Fruit fly (Drosophila melanogaster) whole organism, embryonic: ENCODE measurements around the gene Ptpmeg2.

ENCODE experiments used
- BEAF-32 ChIP-seq: fragments of 200-800 bp; sonication (Bioruptor generic); optimal IDR thresholded peaks from 3 replicates; lab custom pipeline; 2017; ENCODE audit warnings: missing biosample characterization, missing genetic modification characterization, mild to moderate bottlenecking, moderate library complexity, missing genetic modification reagents
- Bteb2 ChIP-seq: fragments of 200-800 bp; sonication (Bioruptor generic); optimal IDR thresholded peaks from 2 replicates; lab custom pipeline; 2016; ENCODE audit warnings: missing biosample characterization, missing genetic modification characterization
- CG11093 ChIP-seq: fragments of 200-800 bp; sonication (Bioruptor generic); IDR thresholded peaks from 3 replicates; pipeline ENCODE4 v1.3.6; 2022; ENCODE audit warnings: missing biosample characterization, missing genetic modification characterization
- CG11504 ChIP-seq: fragments of 200-800 bp; sonication (Bioruptor generic); optimal IDR thresholded peaks from 3 replicates; lab custom pipeline; 2019; ENCODE audit warnings: missing biosample characterization, mild to moderate bottlenecking, missing genetic modification characterization, moderate library complexity
- CG11560 ChIP-seq: fragments of 200-800 bp; sonication (Bioruptor generic); IDR thresholded peaks from 3 replicates; pipeline ENCODE4 v1.3.6; 2022; ENCODE audit warnings: missing biosample characterization, missing genetic modification characterization
- CG12104 ChIP-seq: fragments of 200-800 bp; sonication (Bioruptor generic); optimal IDR thresholded peaks from 3 replicates; lab custom pipeline; 2016; ENCODE audit warnings: missing biosample characterization, missing genetic modification characterization
- CG12155 ChIP-seq: fragments of 200-800 bp; sonication (Bioruptor generic); optimal IDR thresholded peaks from 3 replicates; lab custom pipeline; 2016; ENCODE audit warnings: missing biosample characterization, missing genetic modification characterization
- CG13624 ChIP-seq: fragments of 200-800 bp; sonication (Bioruptor generic); optimal IDR thresholded peaks from 2 replicates; lab custom pipeline; 2016; ENCODE audit warnings: missing biosample characterization, missing genetic modification characterization
- CG17359 ChIP-seq: fragments of 200-800 bp; sonication (Bioruptor generic); optimal IDR thresholded peaks from 3 replicates; lab custom pipeline; 2018; ENCODE audit warnings: missing biosample characterization, mild to moderate bottlenecking, missing genetic modification characterization, moderate library complexity
- CG2712 ChIP-seq: fragments of 200-800 bp; optimal IDR thresholded peaks from 3 replicates; lab custom pipeline; 2019; ENCODE audit warnings: missing biosample characterization, mild to moderate bottlenecking, missing genetic modification characterization, moderate library complexity
- CG30431 ChIP-seq: fragments of 200-800 bp; sonication (Bioruptor generic); optimal IDR thresholded peaks from 2 replicates; lab custom pipeline; 2017; ENCODE audit warnings: missing biosample characterization, missing genetic modification characterization
- CG31224 ChIP-seq: fragments of 200-800 bp; sonication (Bioruptor generic); IDR thresholded peaks from 2 replicates; pipeline ENCODE4 v1.3.6; 2022; ENCODE audit warnings: missing biosample characterization, missing genetic modification characterization
- CG32767 ChIP-seq: fragments of 200-800 bp; sonication (Bioruptor generic); IDR thresholded peaks from 2 replicates; pipeline ENCODE4 v1.3.6; 2022; ENCODE audit warnings: missing biosample characterization, missing genetic modification characterization
- CG33557 ChIP-seq: fragments of 200-800 bp; sonication (Bioruptor generic); optimal IDR thresholded peaks from 2 replicates; lab custom pipeline; 2019; ENCODE audit warnings: missing biosample characterization, mild to moderate bottlenecking, missing genetic modification characterization, moderate library complexity
- CG34224 ChIP-seq: fragments of 200-800 bp; sonication (Bioruptor generic); IDR thresholded peaks from 3 replicates; pipeline ENCODE4 v1.3.6; 2022; ENCODE audit warnings: missing biosample characterization, missing genetic modification characterization; ENCODE audit not compliant: partially characterized antibody
- CG7928 ChIP-seq: fragments of 200-800 bp; sonication (Bioruptor generic); optimal IDR thresholded peaks from 2 replicates; lab custom pipeline; 2017; ENCODE audit warnings: missing biosample characterization, mild to moderate bottlenecking, missing genetic modification characterization
- CG8281 ChIP-seq: fragments of 200-800 bp; sonication (Bioruptor generic); optimal IDR thresholded peaks from 2 replicates; lab custom pipeline; 2018; ENCODE audit warnings: missing biosample characterization, mild to moderate bottlenecking, missing genetic modification characterization, moderate library complexity
- CG9437 ChIP-seq: fragments of 200-800 bp; sonication (Bioruptor generic); optimal IDR thresholded peaks from 2 replicates; lab custom pipeline; 2018; ENCODE audit warnings: missing biosample characterization, mild to moderate bottlenecking, missing genetic modification characterization
- CkIIα-i1 ChIP-seq: fragments of 200-800 bp; sonication (Bioruptor generic); IDR thresholded peaks from 2 replicates; pipeline ENCODE4 v1.3.6; 2022; ENCODE audit warnings: missing biosample characterization, missing genetic modification characterization
- Doc3 ChIP-seq: fragments of 200-800 bp; sonication (Bioruptor generic); IDR thresholded peaks from 3 replicates; pipeline ENCODE4 v1.3.6; 2022; ENCODE audit warnings: missing biosample characterization, missing genetic modification characterization; ENCODE audit not compliant: partially characterized antibody
- GATAe ChIP-seq: fragments of 200-800 bp; sonication (Bioruptor generic); conservative IDR thresholded peaks from 2 replicates; pipeline ENCODE4 v1.3.6; 2022; ENCODE audit warnings: missing biosample characterization, missing genetic modification characterization
- Hey ChIP-seq: fragments of 200-800 bp; sonication (Bioruptor generic); optimal IDR thresholded peaks from 3 replicates; lab custom pipeline; 2018; ENCODE audit warnings: missing biosample characterization, mild to moderate bottlenecking, missing genetic modification characterization
- HmgD ChIP-seq: fragments of 200-800 bp; sonication (Bioruptor generic); optimal IDR thresholded peaks from 3 replicates; lab custom pipeline; 2016; ENCODE audit warnings: missing biosample characterization, missing genetic modification characterization
- Lim3 ChIP-seq: fragments of 200-800 bp; sonication (Bioruptor generic); IDR thresholded peaks from 2 replicates; pipeline ENCODE4 v1.3.6; 2022; ENCODE audit warnings: missing biosample characterization, missing genetic modification characterization
- MESR4 ChIP-seq: fragments of 200-800 bp; sonication (Bioruptor generic); optimal IDR thresholded peaks from 2 replicates; lab custom pipeline; 2018; ENCODE audit warnings: missing biosample characterization, mild to moderate bottlenecking, missing genetic modification characterization, moderate library complexity
- NfI ChIP-seq: fragments of 200-800 bp; sonication (Bioruptor generic); optimal IDR thresholded peaks from 3 replicates; lab custom pipeline; 2018; ENCODE audit warnings: missing biosample characterization, mild to moderate bottlenecking, missing genetic modification characterization, moderate library complexity
- Opbp ChIP-seq: fragments of 200-800 bp; sonication (Bioruptor generic); IDR thresholded peaks from 3 replicates; pipeline ENCODE4 v1.3.6; 2022; ENCODE audit warnings: missing biosample characterization, missing genetic modification characterization; ENCODE audit not compliant: partially characterized antibody
- Ravus ChIP-seq: fragments of 200-800 bp; sonication (Bioruptor generic); IDR thresholded peaks from 2 replicates; pipeline ENCODE4 v1.3.6; 2022; ENCODE audit warnings: missing biosample characterization, missing genetic modification characterization
- Sin3A ChIP-seq: fragments of >200 bp; optimal IDR thresholded peaks from 2 replicates; lab custom pipeline; 2018
- ato ChIP-seq: fragments of 200-800 bp; sonication (Bioruptor generic); IDR thresholded peaks from 2 replicates; pipeline ENCODE4 v1.3.6; 2022; ENCODE audit warnings: missing biosample characterization, missing genetic modification characterization; ENCODE audit not compliant: partially characterized antibody
- bab2 ChIP-seq: fragments of 200-800 bp; sonication (Bioruptor generic); optimal IDR thresholded peaks from 2 replicates; lab custom pipeline; 2016; ENCODE audit warnings: missing biosample characterization, missing genetic modification characterization
- bcd ChIP-seq: fragments of 200-800 bp; sonication (Bioruptor generic); optimal IDR thresholded peaks from 2 replicates; lab custom pipeline; 2017; ENCODE audit warnings: missing biosample characterization, mild to moderate bottlenecking, missing genetic modification characterization
- bsh ChIP-seq, 2 experiments: fragments of 200-800 bp; sonication (Bioruptor generic); optimal IDR thresholded peaks; 2 replicates each; lab custom pipeline; 2017 to 2018; ENCODE audit warnings: mild to moderate bottlenecking in 2 of 2, missing biosample characterization in 2 of 2, missing genetic modification characterization in 2 of 2, moderate library complexity in 1 of 2
- cg ChIP-seq: fragments of 200-800 bp; sonication (Bioruptor generic); optimal IDR thresholded peaks from 3 replicates; lab custom pipeline; 2019; ENCODE audit warnings: missing biosample characterization, mild to moderate bottlenecking, missing genetic modification characterization, moderate library complexity
- chinmo ChIP-seq: fragments of 200-800 bp; sonication (Bioruptor generic); IDR thresholded peaks from 4 replicates; pipeline ENCODE4 v1.3.6; 2022; ENCODE audit warnings: missing biosample characterization, missing genetic modification characterization; ENCODE audit not compliant: partially characterized antibody
- dati ChIP-seq: fragments of 200-800 bp; sonication (Bioruptor generic); IDR thresholded peaks from 2 replicates; pipeline ENCODE4 v1.3.6; 2022; ENCODE audit warnings: missing biosample characterization, missing genetic modification characterization
- en ChIP-seq: fragments of 200-800 bp; sonication (Bioruptor generic); optimal IDR thresholded peaks from 2 replicates; lab custom pipeline; 2016; ENCODE audit warnings: missing biosample characterization, missing genetic modification characterization
- ftz-f1 ChIP-seq: fragments of 200-800 bp; sonication (Bioruptor generic); optimal IDR thresholded peaks from 2 replicates; lab custom pipeline; 2016; ENCODE audit warnings: missing biosample characterization, missing genetic modification characterization
- gsb ChIP-seq: fragments of 200-800 bp; sonication (Bioruptor generic); IDR thresholded peaks from 2 replicates; pipeline ENCODE4 v1.3.6; 2022; ENCODE audit warnings: missing biosample characterization, missing genetic modification characterization
- insv ChIP-seq, 2 experiments: fragments of 200-800 bp; sonication (Bioruptor generic); optimal IDR thresholded peaks; 3 replicates each; lab custom pipeline; 2016 to 2018; ENCODE audit warnings: missing biosample characterization in 2 of 2, missing genetic modification characterization in 2 of 2
- kay ChIP-seq: fragments of 200-800 bp; sonication (Bioruptor generic); optimal IDR thresholded peaks from 2 replicates; lab custom pipeline; 2016; ENCODE audit warnings: missing biosample characterization, missing genetic modification characterization
- nau ChIP-seq: fragments of 200-800 bp; sonication (Bioruptor generic); optimal IDR thresholded peaks from 3 replicates; lab custom pipeline; 2017; ENCODE audit warnings: missing biosample characterization, mild to moderate bottlenecking, missing genetic modification characterization, missing genetic modification reagents
- prd ChIP-seq, 3 experiments: fragments of >200 bp in 2 of 3; fragments of 200-800 bp in 1 of 3; sonication (Bioruptor generic) in 1 of 3; optimal IDR thresholded peaks in 2 of 3; IDR thresholded peaks in 1 of 3; 2 replicates in 2 of 3; 3 replicates in 1 of 3; pipeline versions ENCODE4 v1.3.6 to Lab custom; 2017 to 2022; ENCODE audit warnings: missing biosample characterization in 1 of 3, missing genetic modification characterization in 1 of 3
- pros ChIP-seq: fragments of 200-800 bp; sonication (Bioruptor generic); optimal IDR thresholded peaks from 3 replicates; lab custom pipeline; 2019; ENCODE audit warnings: missing biosample characterization, mild to moderate bottlenecking, missing genetic modification characterization, moderate library complexity
- sc ChIP-seq, 3 experiments: fragments of >200 bp in 2 of 3; fragments of 200-800 bp in 1 of 3; sonication (Bioruptor generic) in 1 of 3; optimal IDR thresholded peaks; 2 replicates in 2 of 3; 3 replicates in 1 of 3; lab custom pipeline; 2017; ENCODE audit warnings: mild to moderate bottlenecking in 1 of 3, missing biosample characterization in 1 of 3, missing genetic modification characterization in 1 of 3, missing genetic modification reagents in 1 of 3
- schlank ChIP-seq: fragments of 200-800 bp; sonication (Bioruptor generic); optimal IDR thresholded peaks from 2 replicates; lab custom pipeline; 2018; ENCODE audit warnings: missing biosample characterization, mild to moderate bottlenecking, missing genetic modification characterization
- sens ChIP-seq: fragments of 200-800 bp; sonication (Bioruptor generic); peaks from one replicate; lab custom pipeline; 2016; ENCODE audit warnings: missing biosample characterization, missing genetic modification characterization
- zfh2 ChIP-seq: fragments of 200-800 bp; sonication (Bioruptor generic); optimal IDR thresholded peaks from 2 replicates; lab custom pipeline; 2016; ENCODE audit warnings: missing biosample characterization, missing genetic modification characterization

Ptpmeg2 gene

DNA sequence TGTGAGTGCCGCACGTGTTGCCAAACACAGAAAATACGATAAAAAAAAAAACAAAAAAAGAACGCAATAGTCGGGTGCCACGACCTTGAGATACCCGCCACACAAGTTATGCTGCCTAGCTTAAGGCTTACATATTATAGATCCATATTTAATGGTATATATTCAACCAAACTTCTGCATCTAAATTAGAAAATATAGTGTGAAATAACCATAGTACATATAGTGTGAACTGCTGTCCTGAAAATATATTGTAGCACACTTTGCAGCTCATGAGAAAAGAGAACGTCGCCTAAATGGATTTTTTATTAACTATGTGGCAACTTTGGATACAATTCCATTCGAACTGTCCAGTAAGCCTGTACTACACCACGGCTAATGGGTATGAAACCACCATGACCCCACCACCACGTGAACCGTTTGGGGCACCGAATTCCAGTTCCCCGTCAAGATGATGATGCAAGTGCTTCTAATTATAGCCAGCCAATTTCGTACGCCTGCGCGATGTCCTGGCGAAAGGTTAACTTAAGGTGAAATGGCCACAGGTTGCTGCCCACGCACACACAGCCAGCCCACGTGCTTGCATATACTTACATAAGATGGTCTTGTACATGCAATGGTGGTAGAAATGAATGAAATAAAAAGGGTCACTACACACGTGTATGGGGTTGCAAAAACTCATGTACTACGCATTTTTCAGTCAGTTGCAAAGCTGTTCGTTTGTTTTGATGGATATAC is 58.7 kb downstream of the Ptpmeg2 start (continued):
- peak; percentile 50 for TF ChIP-seq CG8281
- TF ChIP-seq CG34224 (GFP tag; lab: Robert Waterston, UW), result no peak
- TF ChIP-seq zfh2 (GFP tag; lab: Kevin White, UChicago), result peak; percentile 74
- TF ChIP-seq Hey (tag; lab: Kevin White, UChicago), result peak; percentile 36
- TF ChIP-seq en (GFP tag; lab: Kevin White, UChicago), result peak; percentile 13
- TF ChIP-seq MESR4 (GFP tag; lab: Kevin White, UChicago), result no peak
- no peak for TF ChIP-seq CkIIα-i1
- TF ChIP-seq CG30431 (GFP tag; lab: Kevin White, UChicago), result peak; percentile 64
- no peak for TF ChIP-seq GATAe (GFP tag; lab: Robert Waterston, UW)
- peak; percentile 83 for TF ChIP-seq bab2 (GFP tag; lab: Kevin White, UChicago)
- TF ChIP-seq CG33557 (GFP tag; lab: Kevin White, UChicago), result no peak
- TF ChIP-seq CG31224 (GFP tag; lab: Robert Waterston, UW), result no peak
- no peak for TF ChIP-seq sc (optimal IDR thresholded peaks at IDR 0.05; lab: Kevin White, UChicago)
- peak; percentile 49 for TF ChIP-seq sc (GFP tag; optimal IDR thresholded peaks at IDR 0.05; lab: Kevin White, UChicago)
- TF ChIP-seq schlank (tag; lab: Kevin White, UChicago), result peak; percentile 12
- TF ChIP-seq Sin3A (lab: Kevin White, UChicago), result no peak
- no peak for TF ChIP-seq Ravus (GFP tag; lab: Robert Waterston, UW)
- TF ChIP-seq CG32767 (GFP tag; lab: Robert Waterston, UW), result peak; percentile 62
- no peak for TF ChIP-seq dati
- peak; percentile 76 for TF ChIP-seq CG17359 (tag; lab: Kevin White, UChicago)
- TF ChIP-seq kay (GFP tag; lab: Kevin White, UChicago), result peak; percentile 75
- TF ChIP-seq Opbp (GFP tag; lab: Robert Waterston, UW), result no peak
- TF ChIP-seq CG11093 (GFP tag; lab: Robert Waterston, UW), result peak; percentile 71
- TF ChIP-seq bcd (GFP tag; lab: Kevin White, UChicago), result peak; percentile 81
- peak; percentile 71 for TF ChIP-seq Bteb2 (GFP tag; lab: Kevin White, UChicago)
- peak; percentile 16 for TF ChIP-seq CG7928 (GFP tag; lab: Kevin White, UChicago)
- TF ChIP-seq CG13624 (GFP tag; lab: Kevin White, UChicago), result peak; percentile 93
- TF ChIP-seq Lim3 (GFP tag; lab: Robert Waterston, UW), result no peak
- no peak for TF ChIP-seq gsb (GFP tag; lab: Robert Waterston, UW)
- peak in 1 of 2 experiments; percentile 41 for TF ChIP-seq insv (GFP tag; optimal IDR thresholded peaks at IDR 0.05; lab: Kevin White, UChicago)
- no peak for TF ChIP-seq ato (GFP tag; lab: Robert Waterston, UW)
- TF ChIP-seq CG2712 (tag; lab: Kevin White, UChicago), result peak; percentile 77
- TF ChIP-seq CG9437 (GFP tag; lab: Kevin White, UChicago), result peak; percentile 62
- TF ChIP-seq NfI (GFP tag; lab: Kevin White, UChicago), result peak; percentile 75
- TF ChIP-seq CG12155, result peak; percentile 57
- TF ChIP-seq prd (optimal IDR thresholded peaks at IDR 0.05; lab: Kevin White, UChicago), result no peak
- TF ChIP-seq prd (GFP tag; IDR thresholded peaks at IDR 0.05; lab: Robert Waterston, UW), result peak; percentile 72; the same call in 2 of the 3 replicates
- TF ChIP-seq nau (GFP tag; lab: Kevin White, UChicago), result peak; percentile 60
- TF ChIP-seq Doc3 (GFP tag; lab: Robert Waterston, UW), result no peak
- TF ChIP-seq pros (GFP tag; lab: Kevin White, UChicago), result no peak
- peak; percentile 15 for TF ChIP-seq HmgD
- TF ChIP-seq ftz-f1 (GFP tag; lab: Kevin White, UChicago), result peak; percentile 95
- 0 out of 3 replicates have a peak, but pooled peaks have one; percentile 34 for TF ChIP-seq CG11560 (tag; lab: Robert Waterston, UW)
- TF ChIP-seq CG11504 (tag; lab: Kevin White, UChicago), result peak; percentile 87
- peak; percentile 96 for TF ChIP-seq sens (GFP tag; lab: Kevin White, UChicago)
- TF ChIP-seq cg (GFP tag; lab: Kevin White, UChicago), result peak; percentile 84
- no peak for TF ChIP-seq BEAF-32 (GFP tag; lab: Kevin White, UChicago)
- peak; percentile 64 for TF ChIP-seq CG12104
- peak; percentile 35 to 72 for TF ChIP-seq bsh (GFP tag; optimal IDR thresholded peaks at IDR 0.05; lab: Kevin White, UChicago)
- no peak; the same call in 3 of the 4 replicates for TF ChIP-seq chinmo (GFP tag; lab: Robert Waterston, UW)
